Fruit fly (Drosophila melanogaster): ENCODE results near the gene E5.

Gene E5

DNA sequence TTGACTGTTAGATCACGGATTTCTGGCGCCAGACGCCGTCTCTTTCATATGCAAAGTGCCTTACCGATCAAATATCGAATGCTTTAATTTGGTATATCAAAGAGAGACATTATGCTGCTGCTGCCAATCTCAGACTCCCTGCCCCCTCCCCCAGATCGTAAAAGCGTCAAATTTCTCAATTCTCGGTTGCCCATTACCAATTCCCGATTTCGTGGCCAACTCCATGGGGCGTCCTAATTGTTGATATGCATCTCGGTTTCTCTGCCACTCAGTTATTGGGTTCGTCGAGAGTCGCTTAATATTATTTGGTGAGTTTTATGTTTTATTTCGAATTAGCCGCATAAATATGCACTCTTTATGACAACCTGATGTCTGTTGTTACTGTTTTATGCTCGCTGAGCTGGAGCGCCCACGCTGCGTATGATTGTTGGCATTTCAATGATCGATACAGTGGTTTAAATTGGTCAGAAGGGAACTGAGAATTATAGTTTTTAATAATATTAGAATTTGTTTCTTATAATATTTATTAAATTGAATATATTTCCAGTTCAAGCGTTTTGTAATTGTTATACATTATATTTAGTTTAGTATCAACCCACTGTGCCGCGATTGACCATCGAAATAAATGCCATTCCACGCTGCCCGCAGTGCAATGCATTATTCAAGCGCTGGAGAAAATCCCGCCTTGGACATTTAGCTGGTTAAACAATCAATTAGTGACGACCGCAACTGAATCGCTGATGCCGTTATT, 32.8 kb upstream of the E5 start (continued):
- TF ChIP-seq pum (GFP tag; optimal IDR thresholded peaks at IDR 0.05) (no peak), cg (GFP tag; optimal IDR thresholded peaks at IDR 0.05) (no peak), Fer3 (tag; optimal IDR thresholded peaks at IDR 0.05) (no peak), Dad (GFP tag; optimal IDR thresholded peaks at IDR 0.05) (no peak), CG4820 (GFP tag; optimal IDR thresholded peaks at IDR 0.05) (no peak), HLH4C (GFP tag; IDR thresholded peaks at IDR 0.05; ENCODE audit: partially characterized antibody) (no peak), hbn (GFP tag; IDR thresholded peaks at IDR 0.05; ENCODE audit: partially characterized antibody) (no peak), psq (GFP tag; optimal IDR thresholded peaks at IDR 0.05) (no peak), CG31224 (GFP tag; IDR thresholded peaks at IDR 0.05) (no peak), Rfx (GFP tag; IDR thresholded peaks at IDR 0.05) (no peak), aop (GFP tag; IDR thresholded peaks at IDR 0.05) (no peak), CG2129 (GFP tag; IDR thresholded peaks at IDR 0.05; ENCODE audit: partially characterized antibody) (no peak), TFAM (GFP tag; optimal IDR thresholded peaks at IDR 0.05) (no peak), Drgx (GFP tag; IDR thresholded peaks at IDR 0.05) (no peak), CG8944 (GFP tag; optimal IDR thresholded peaks at IDR 0.05) (no peak), slp2 (GFP tag; optimal IDR thresholded peaks at IDR 0.05) (no peak), CG17359 (tag; optimal IDR thresholded peaks at IDR 0.05) (peak; percentile 51), CG7839 (tag; optimal IDR thresholded peaks at IDR 0.05) (peak; percentile 57), ranshi (GFP tag; IDR thresholded peaks at IDR 0.05) (no peak), seq (GFP tag; IDR thresholded peaks at IDR 0.05) (peak; percentile 54; the same call in 1 of the 2 replicates), Doc3 (GFP tag; IDR thresholded peaks at IDR 0.05; ENCODE audit: partially characterized antibody) (no peak), vvl (GFP tag; IDR thresholded peaks at IDR 0.05) (peak; percentile 86), esg (GFP tag; conservative IDR thresholded peaks at IDR 0.05) (peak; percentile 39), Dfd (GFP tag; optimal IDR thresholded peaks at IDR 0.05) (no peak), org-1 (GFP tag; optimal IDR thresholded peaks at IDR 0.05) (no peak), zfh2 (GFP tag; optimal IDR thresholded peaks at IDR 0.05) (no peak), bowl (GFP tag; IDR thresholded peaks at IDR 0.05) (no peak), YL-1 (GFP tag; optimal IDR thresholded peaks at IDR 0.05) (no peak), croc (GFP tag; conservative IDR thresholded peaks at IDR 0.05) (0 out of 3 replicates have a peak, but pooled peaks have one; percentile 15), CG12236 (GFP tag; optimal IDR thresholded peaks at IDR 0.05) (no peak), CG14050 (GFP tag; IDR thresholded peaks at IDR 0.05) (0 out of 3 replicates have a peak, but pooled peaks have one; percentile 27), da (GFP tag; optimal IDR thresholded peaks at IDR 0.05) (no peak), corto (GFP tag; optimal IDR thresholded peaks at IDR 0.05) (no peak), chn (GFP tag; optimal IDR thresholded peaks at IDR 0.05) (no peak), Myb (GFP tag; optimal IDR thresholded peaks at IDR 0.05) (no peak), Hr39 (optimal IDR thresholded peaks at IDR 0.05) (no peak), grau (tag; optimal IDR thresholded peaks at IDR 0.05) (peak; percentile 44), nom (GFP tag; optimal IDR thresholded peaks at IDR 0.05) (no peak), pros (GFP tag; optimal IDR thresholded peaks at IDR 0.05) (no peak), Gug (GFP tag; IDR thresholded peaks at IDR 0.05) (no peak), CG12104 (GFP tag; optimal IDR thresholded peaks at IDR 0.05) (no peak), CG17385 (GFP tag; optimal IDR thresholded peaks at IDR 0.05) (peak; percentile 19), nau (GFP tag; optimal IDR thresholded peaks at IDR 0.05) (no peak), H2.0 (GFP tag; IDR thresholded peaks at IDR 0.05) (peak; percentile 52; the same call in 1 of the 2 replicates), CG34422 (GFP tag; IDR thresholded peaks at IDR 0.05) (0 out of 3 replicates have a peak, but pooled peaks have one; percentile 29), h (optimal IDR thresholded peaks at IDR 0.05) (no peak), Oaz (GFP tag; IDR thresholded peaks at IDR 0.05) (no peak), ttk (GFP tag; IDR thresholded peaks at IDR 0.05) (peak; percentile 53; the same call in 1 of the 2 replicates), CG5953 (GFP tag; IDR thresholded peaks at IDR 0.05) (no peak), HHEX (GFP tag; optimal IDR thresholded peaks at IDR 0.05) (no peak), Taf1 (GFP tag; IDR thresholded peaks at IDR 0.05) (no peak)

Measured in whole organism, embryonic.